Worm (Caenorhabditis elegans) whole organism, young adult: ENCODE results near the gene chil-27.

Experiments used
- aptf-3 ChIP-seq: fragments of 200-800 bp; sonication (Bioruptor generic); IDR thresholded peaks from 2 replicates; pipeline ENCODE4 v1.3.6; 2022; ENCODE audit warnings: missing genetic modification characterization, missing compliant biosample characterization
- chd-7 ChIP-seq: sonication (generic microtip); optimal IDR thresholded peaks from 2 replicates; lab custom pipeline; 2016; ENCODE audit warnings: mild to moderate bottlenecking, missing genetic modification characterization, moderate library complexity, missing compliant biosample characterization
- pha-4 ChIP-seq: fragments of 150-350 bp; sonication (generic microtip); optimal IDR thresholded peaks from 2 replicates; lab custom pipeline; 2014; ENCODE audit warnings: missing biosample characterization, missing genetic modification reagents, missing genetic modification characterization
- unc-62 ChIP-seq: fragments of 150-350 bp; optimal IDR thresholded peaks from 2 replicates; lab custom pipeline; 2014; ENCODE audit warnings: missing biosample characterization, missing genetic modification reagents, missing genetic modification characterization

- TF ChIP-seq unc-62 (GFP tag; lab: Kevin White, UChicago) (no peak), pha-4 (no peak), chd-7 (tag; lab: Kevin White, UChicago) (no peak), aptf-3 (no peak)
Observed at ce11 chrII:9447965-9448364, 29.7 kb upstream of the chil-27 start, which contains the start of gene chil-18.
